Fruit fly (Drosophila melanogaster): ENCODE measurements around the gene Enoph.

DNA sequence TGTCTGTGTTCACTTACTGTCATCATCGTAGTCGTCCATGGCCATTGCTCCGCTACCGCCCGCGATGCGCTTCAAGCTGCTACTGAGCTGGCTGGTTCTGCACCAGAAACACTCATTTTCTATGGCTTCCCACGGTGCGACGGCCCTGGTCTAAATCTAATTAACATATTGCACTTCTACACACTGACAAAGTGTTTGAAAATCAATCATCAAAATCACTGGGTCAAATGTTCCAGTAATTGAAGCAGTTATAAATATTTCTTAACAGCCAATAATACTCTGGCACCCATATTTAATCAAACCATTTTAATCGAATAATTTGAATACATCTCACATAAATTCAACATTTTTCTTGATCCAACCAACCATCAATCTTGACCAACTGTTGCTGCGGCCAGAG is 19.3 kb downstream of the Enoph start, which contains the start of gene rtp:
- no peak for TF ChIP-seq CG8478 (optimal IDR thresholded peaks at IDR 0.05)
- TF ChIP-seq CTCF (optimal IDR thresholded peaks at IDR 0.05): no peak
